Worm (Caenorhabditis elegans) whole organism, midembryonic: ENCODE measurements around the gene mms-19.

Source experiments
- T22C8.4 ChIP-seq: fragments of 200-800 bp; sonication (Bioruptor generic); IDR thresholded peaks from 2 replicates; pipeline ENCODE4 v1.3.6; 2022; ENCODE audit warnings: missing genetic modification characterization, missing compliant biosample characterization
- cog-1 ChIP-seq: sonication (generic microtip); optimal IDR thresholded peaks from 2 replicates; lab custom pipeline; 2016; ENCODE audit warnings: missing genetic modification characterization, missing compliant biosample characterization
- flt-1 ChIP-seq: fragments of 200-800 bp; sonication (Bioruptor generic); IDR thresholded peaks from 2 replicates; pipeline ENCODE4 v1.3.6; 2022; ENCODE audit warnings: missing genetic modification characterization, missing compliant biosample characterization
- klf-2 ChIP-seq: fragments of 200-800 bp; sonication (Bioruptor generic); conservative IDR thresholded peaks from 2 replicates; pipeline ENCODE4 v1.3.6; 2022; ENCODE audit warnings: missing genetic modification reagents, missing genetic modification characterization, missing compliant biosample characterization
- med-1 ChIP-seq: sonication (generic microtip); optimal IDR thresholded peaks from 2 replicates; lab custom pipeline; 2017; ENCODE audit warnings: missing genetic modification characterization, mild to moderate bottlenecking, missing compliant biosample characterization, antibody characterized with exemption, missing genetic modification reagents; ENCODE audit not compliant: insufficient read depth
- ref-1 ChIP-seq: fragments of 200-800 bp; sonication (Bioruptor generic); conservative IDR thresholded peaks from 2 replicates; pipeline ENCODE4 v1.3.6; 2022; ENCODE audit warnings: missing genetic modification reagents, missing genetic modification characterization, missing compliant biosample characterization
- tab-1 ChIP-seq: fragments of 200-800 bp; sonication (Bioruptor generic); IDR thresholded peaks from 2 replicates; pipeline ENCODE4 v1.3.6; 2022; ENCODE audit warnings: missing genetic modification characterization, missing compliant biosample characterization
- ztf-23 ChIP-seq: fragments of 200-800 bp; sonication (Bioruptor generic); IDR thresholded peaks from 2 replicates; pipeline ENCODE4 v1.3.6; 2022; ENCODE audit warnings: missing genetic modification reagents, missing genetic modification characterization, missing compliant biosample characterization
- ztf-29 ChIP-seq: fragments of 200-800 bp; sonication (Bioruptor generic); IDR thresholded peaks from 2 replicates; pipeline ENCODE4 v1.3.6; 2022; ENCODE audit warnings: missing genetic modification reagents, missing genetic modification characterization, missing compliant biosample characterization

mms-19 gene

DNA sequence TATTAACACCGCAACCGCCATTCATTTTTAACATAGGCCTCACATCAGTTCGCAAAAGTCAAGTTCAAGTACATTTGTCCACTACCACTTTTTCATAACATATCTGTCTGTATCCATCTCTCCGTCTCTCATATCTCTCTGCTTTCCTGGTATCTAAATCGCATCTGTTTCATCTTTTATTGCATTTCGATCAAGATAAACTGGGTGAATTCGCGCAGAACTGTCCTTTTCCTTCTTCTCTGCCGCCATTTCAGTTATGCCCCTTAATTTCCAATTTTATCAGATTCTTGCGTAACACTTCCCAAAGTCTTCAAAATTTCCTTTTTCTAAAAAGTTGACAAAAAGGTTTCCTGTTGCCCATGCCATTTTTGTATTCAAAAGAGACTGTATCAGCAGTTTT is 9.1 kb downstream of the mms-19 start:
- TF ChIP-seq ztf-23 (GFP tag; lab: Robert Waterston, UW) (no peak), tab-1 (GFP tag; lab: Robert Waterston, UW) (no peak), ztf-29 (GFP tag; lab: Robert Waterston, UW) (no peak)

DNA sequence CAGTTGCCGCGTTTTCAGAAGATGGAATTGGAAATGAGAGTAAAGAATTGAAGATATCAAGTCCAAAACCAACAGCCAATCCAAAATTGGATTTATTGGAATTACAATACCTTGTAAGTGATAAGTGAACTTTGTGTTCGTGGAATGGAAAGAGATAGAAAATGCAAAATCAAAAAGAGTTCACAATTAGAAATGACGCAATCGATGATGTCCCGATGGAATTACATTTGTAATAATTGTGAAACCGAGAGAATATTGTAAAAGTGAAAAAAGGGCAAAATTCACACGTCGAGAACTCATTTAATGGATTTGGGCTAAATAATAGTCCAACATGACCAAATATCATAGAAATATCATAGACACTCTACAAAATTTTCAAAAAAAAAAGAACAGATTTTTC is 11.1 kb downstream of the mms-19 start:
- TF ChIP-seq klf-2, result no peak
- TF ChIP-seq T22C8.4 (GFP tag; lab: Robert Waterston, UW), result no peak
- TF ChIP-seq flt-1 (GFP tag; lab: Robert Waterston, UW), result no peak
- no peak for TF ChIP-seq med-1 (GFP tag; lab: Kevin White, UChicago)
- TF ChIP-seq ztf-29 (GFP tag; lab: Robert Waterston, UW), result no peak
- TF ChIP-seq cog-1 (tag; lab: Kevin White, UChicago), result no peak
- TF ChIP-seq ztf-23 (GFP tag; lab: Robert Waterston, UW), result no peak
- TF ChIP-seq tab-1 (GFP tag; lab: Robert Waterston, UW), result no peak
- no peak for TF ChIP-seq ref-1 (GFP tag; lab: Robert Waterston, UW)

DNA sequence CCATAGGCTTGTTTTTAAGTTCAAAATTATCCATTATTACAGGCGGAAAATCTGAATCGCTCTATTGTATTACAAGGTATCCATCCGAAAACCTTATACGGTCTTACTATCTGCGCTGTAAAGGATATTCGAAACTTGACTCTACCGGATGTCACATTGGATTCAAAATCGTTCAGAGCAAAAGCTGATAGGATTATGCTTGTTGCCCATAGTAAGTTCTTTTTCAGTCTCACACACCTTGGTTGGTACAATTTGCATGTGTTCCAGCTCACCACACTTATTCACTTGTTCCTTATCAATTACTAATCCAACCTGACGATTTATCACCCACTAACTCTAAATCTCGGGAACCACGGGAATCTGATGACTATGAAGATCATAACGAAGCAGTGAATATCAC is 13.5 kb downstream of the mms-19 start:
- TF ChIP-seq tab-1 (GFP tag; lab: Robert Waterston, UW), result no peak
- no peak for TF ChIP-seq ztf-23 (GFP tag; lab: Robert Waterston, UW)
- TF ChIP-seq med-1 (GFP tag; lab: Kevin White, UChicago), result no peak
- TF ChIP-seq flt-1 (GFP tag; lab: Robert Waterston, UW), result no peak
- TF ChIP-seq ztf-29 (GFP tag; lab: Robert Waterston, UW), result no peak
- no peak for TF ChIP-seq cog-1 (tag; lab: Kevin White, UChicago)
- TF ChIP-seq T22C8.4 (GFP tag; lab: Robert Waterston, UW), result no peak
- TF ChIP-seq klf-2, result no peak
- TF ChIP-seq ref-1 (GFP tag; lab: Robert Waterston, UW), result no peak

DNA sequence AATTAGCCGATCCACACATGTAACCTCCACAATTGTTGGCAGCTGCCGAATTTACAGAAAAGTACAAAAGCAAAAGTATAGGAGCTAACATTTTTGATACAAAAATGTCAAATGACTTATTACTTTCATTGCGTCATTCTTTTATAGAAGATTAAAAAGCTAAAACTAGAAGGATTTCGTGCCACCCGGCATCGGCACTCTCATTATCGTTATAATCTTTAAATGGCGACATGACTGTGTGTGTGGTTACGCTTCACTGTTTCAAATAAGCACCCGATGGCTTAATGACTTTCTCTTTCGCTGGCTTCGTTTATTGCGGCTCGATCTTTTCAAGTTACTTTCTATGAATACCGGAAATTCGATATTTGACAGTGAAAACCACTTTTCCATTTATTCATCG is 19.6 kb downstream of the mms-19 start, which contains the start of gene grl-1:
Gene grl-1, minus strand, starts transcription at position 101 of the 400 bp plus-strand sequence.
- TF ChIP-seq flt-1 (GFP tag; lab: Robert Waterston, UW), result no peak
- no peak for TF ChIP-seq ztf-29 (GFP tag; lab: Robert Waterston, UW)
- no peak for TF ChIP-seq klf-2
- no peak for TF ChIP-seq tab-1 (GFP tag; lab: Robert Waterston, UW)
- TF ChIP-seq ztf-23 (GFP tag; lab: Robert Waterston, UW), result no peak
- no peak for TF ChIP-seq T22C8.4 (GFP tag; lab: Robert Waterston, UW)
- no peak for TF ChIP-seq cog-1 (tag; lab: Kevin White, UChicago)
- TF ChIP-seq ref-1 (GFP tag; lab: Robert Waterston, UW), result no peak
- TF ChIP-seq med-1 (GFP tag; lab: Kevin White, UChicago), result no peak

DNA sequence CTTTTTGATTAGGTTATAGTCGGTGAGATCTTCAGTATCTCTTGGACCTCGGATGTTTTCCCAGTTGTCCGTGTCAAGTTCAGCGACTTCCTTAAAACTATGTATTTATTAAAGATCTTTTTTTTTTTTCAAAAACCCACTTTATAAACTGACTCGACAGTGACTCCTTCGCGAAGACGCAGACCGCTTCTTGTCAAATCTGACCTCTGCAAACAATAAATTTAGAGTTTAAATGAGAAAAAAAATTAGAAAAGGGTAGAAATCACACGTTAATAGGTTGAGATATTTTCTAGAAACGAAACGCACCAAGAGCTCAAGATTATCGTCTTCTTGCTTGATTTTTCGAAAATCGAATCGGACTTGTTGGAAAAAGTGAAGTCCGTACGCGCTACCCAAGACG is 21.6 kb downstream of the mms-19 start, which contains the start of gene C24G6.8:
Gene C24G6.8, minus strand, starts transcription at position 101 of the 400 bp plus-strand sequence.
- TF ChIP-seq ztf-23 (GFP tag; lab: Robert Waterston, UW), result no peak
- TF ChIP-seq T22C8.4 (GFP tag; lab: Robert Waterston, UW), result no peak
- no peak for TF ChIP-seq flt-1 (GFP tag; lab: Robert Waterston, UW)
- no peak for TF ChIP-seq klf-2
- TF ChIP-seq tab-1 (GFP tag; lab: Robert Waterston, UW), result no peak
- TF ChIP-seq ref-1 (GFP tag; lab: Robert Waterston, UW), result no peak
- TF ChIP-seq med-1 (GFP tag; lab: Kevin White, UChicago), result no peak
- no peak for TF ChIP-seq ztf-29 (GFP tag; lab: Robert Waterston, UW)
- TF ChIP-seq cog-1 (tag; lab: Kevin White, UChicago), result no peak

DNA sequence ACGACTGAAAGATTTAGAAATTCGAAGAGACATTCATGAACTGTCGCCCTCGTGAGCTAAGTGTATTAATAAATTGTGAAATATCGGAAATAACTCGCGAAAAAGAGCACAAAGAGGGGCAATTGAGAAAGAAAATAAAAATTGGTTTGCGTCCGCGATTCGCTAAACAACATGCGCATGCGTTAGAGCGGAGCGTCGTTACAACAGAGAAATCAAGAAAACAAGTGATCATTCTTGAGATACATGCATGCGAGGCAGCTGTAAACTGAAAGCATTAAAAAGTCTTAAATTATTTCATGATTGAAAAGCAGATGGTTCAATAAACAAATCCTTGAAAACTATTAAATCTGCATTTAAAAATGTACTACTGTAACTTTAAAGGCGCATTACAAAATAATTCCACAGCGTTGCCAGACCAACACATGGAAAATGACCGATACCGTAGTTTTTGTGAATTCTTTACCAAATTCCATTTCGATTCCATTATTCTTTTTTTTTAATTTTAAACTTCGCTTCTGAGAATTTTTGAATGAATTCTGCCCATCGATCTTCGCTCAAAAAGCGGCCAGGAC is 22.2 kb downstream of the mms-19 start, which contains the start of the genes cox-16 and syp-2:
Gene cox-16, minus strand, starts transcription at position 4 of the 572 bp plus-strand sequence.
Gene syp-2, plus strand, starts transcription at position 248 of the 572 bp plus-strand sequence.
- TF ChIP-seq klf-2 (no peak), tab-1 (GFP tag; lab: Robert Waterston, UW) (no peak), ref-1 (GFP tag; lab: Robert Waterston, UW) (no peak), ztf-29 (GFP tag; lab: Robert Waterston, UW) (no peak), ztf-23 (GFP tag; lab: Robert Waterston, UW) (no peak), T22C8.4 (GFP tag; lab: Robert Waterston, UW) (no peak), cog-1 (tag; lab: Kevin White, UChicago) (no peak), flt-1 (GFP tag; lab: Robert Waterston, UW) (no peak), med-1 (GFP tag; lab: Kevin White, UChicago) (no peak)

DNA sequence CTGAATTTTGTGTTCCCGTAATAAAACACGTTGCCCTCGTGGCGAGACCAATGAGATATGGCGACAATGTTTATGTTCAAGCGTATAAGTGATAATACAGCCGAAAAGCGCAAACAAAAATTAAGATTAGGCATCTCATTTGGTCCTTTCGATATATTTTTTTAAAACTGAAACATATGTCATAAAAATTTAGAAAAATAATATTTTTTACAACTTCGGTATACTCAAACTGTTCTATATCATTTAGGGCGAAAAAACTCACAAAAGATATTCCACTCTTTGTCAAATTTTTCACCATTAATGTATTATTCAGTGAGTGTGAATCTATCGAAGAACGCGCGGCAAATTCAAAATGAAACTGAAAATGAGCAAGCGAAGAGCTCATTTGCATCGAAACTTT is 24.4 kb downstream of the mms-19 start, which contains the start of gene cft-1:
Gene cft-1, plus strand, starts transcription at position 301 of the 400 bp plus-strand sequence.
- TF ChIP-seq ztf-23 (GFP tag; lab: Robert Waterston, UW), result no peak
- TF ChIP-seq klf-2, result no peak
- no peak for TF ChIP-seq med-1 (GFP tag; lab: Kevin White, UChicago)
- no peak for TF ChIP-seq flt-1 (GFP tag; lab: Robert Waterston, UW)
- no peak for TF ChIP-seq tab-1 (GFP tag; lab: Robert Waterston, UW)
- TF ChIP-seq ztf-29 (GFP tag; lab: Robert Waterston, UW), result no peak
- TF ChIP-seq cog-1 (tag; lab: Kevin White, UChicago), result no peak
- no peak for TF ChIP-seq ref-1 (GFP tag; lab: Robert Waterston, UW)
- TF ChIP-seq T22C8.4 (GFP tag; lab: Robert Waterston, UW), result no peak

DNA sequence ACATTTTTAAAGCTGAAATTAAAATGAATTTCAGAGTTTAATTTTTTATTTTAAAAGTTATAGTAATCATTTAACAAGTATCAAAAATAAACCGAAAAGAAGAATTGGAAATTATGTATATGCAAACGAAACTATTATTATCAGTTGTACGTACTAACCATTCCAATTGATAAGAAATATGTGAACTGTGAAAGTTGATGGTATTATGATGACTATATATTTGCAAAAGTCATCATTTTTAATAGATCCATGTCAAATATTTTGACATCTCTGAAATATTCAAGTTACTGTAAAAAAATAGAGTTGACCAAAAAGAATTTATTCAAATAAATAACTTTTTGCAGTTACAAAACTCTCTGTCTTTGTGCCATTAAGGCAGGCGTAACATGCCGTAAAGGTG is 33.9 kb downstream of the mms-19 start, which contains the start of gene ugt-48:
Gene ugt-48, minus strand, starts transcription at position 12 of the 400 bp plus-strand sequence.
- TF ChIP-seq ztf-23 (GFP tag; lab: Robert Waterston, UW) (no peak), med-1 (GFP tag; lab: Kevin White, UChicago) (no peak), ref-1 (GFP tag; lab: Robert Waterston, UW) (no peak), flt-1 (GFP tag; lab: Robert Waterston, UW) (no peak)

DNA sequence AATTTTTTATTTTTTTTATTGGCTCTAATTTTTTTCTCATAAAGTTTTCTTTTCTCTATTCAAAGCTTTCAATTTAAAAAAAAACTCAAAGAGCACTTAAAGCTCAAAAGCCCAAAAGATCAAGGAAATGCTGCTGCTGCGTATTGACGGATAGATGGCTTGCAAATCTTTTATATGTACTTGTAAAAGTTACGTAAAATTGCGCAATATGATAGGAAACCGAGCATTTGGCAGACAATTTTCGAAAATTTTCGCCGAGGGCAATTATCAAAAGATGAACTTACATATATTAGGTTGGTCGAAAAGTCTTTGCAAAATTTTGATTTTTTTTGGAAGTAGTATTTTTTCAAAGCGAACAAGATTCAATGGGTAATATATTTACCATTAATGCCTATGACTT is 34.3 kb downstream of the mms-19 start:
- no peak for TF ChIP-seq T22C8.4 (GFP tag; lab: Robert Waterston, UW)
- no peak for TF ChIP-seq ztf-23 (GFP tag; lab: Robert Waterston, UW)
- no peak for TF ChIP-seq flt-1 (GFP tag; lab: Robert Waterston, UW)
- TF ChIP-seq tab-1 (GFP tag; lab: Robert Waterston, UW), result no peak
- no peak for TF ChIP-seq ztf-29 (GFP tag; lab: Robert Waterston, UW)
- TF ChIP-seq ref-1 (GFP tag; lab: Robert Waterston, UW), result no peak
- no peak for TF ChIP-seq klf-2
